Worm (Caenorhabditis elegans) whole organism, L3 larva: Measurements from ENCODE around the gene E04F6.6.
A peak's percentile ranks its signal among the peaks of the same experiment; 100 is the strongest.

Experiments used
- ZK546.5 ChIP-seq: sonication (generic microtip); optimal IDR thresholded peaks from 2 replicates; lab custom pipeline; 2017; ENCODE audit warnings: missing biosample characterization, missing genetic modification characterization
- ceh-16 ChIP-seq: sonication (generic microtip); optimal IDR thresholded peaks from 2 replicates; lab custom pipeline; 2017; ENCODE audit warnings: missing biosample characterization, missing genetic modification characterization
- unc-39 ChIP-seq: sonication (generic microtip); optimal IDR thresholded peaks from 4 replicates; lab custom pipeline; 2017; ENCODE audit warnings: missing biosample characterization, missing genetic modification characterization
- unc-62 ChIP-seq: fragments of 150-350 bp; sonication (generic microtip); optimal IDR thresholded peaks from 4 replicates; lab custom pipeline; 2014; ENCODE audit warnings: missing biosample characterization, missing genetic modification reagents, missing genetic modification characterization

ce11 chrII:7151969-7152631 is 47.3 kb downstream of the E04F6.6 start, which contains the start of gene fust-1:
- TF ChIP-seq ceh-16 (tag; lab: Kevin White, UChicago) (no peak), ZK546.5 (tag; lab: Kevin White, UChicago) (peak; percentile 59), unc-39 (tag; lab: Kevin White, UChicago) (no peak), unc-62 (GFP tag; lab: Kevin White, UChicago) (peak; percentile 26)
